Fruit fly (Drosophila melanogaster): Measurements from ENCODE around the gene CG9154.

Gene CG9154

DNA sequence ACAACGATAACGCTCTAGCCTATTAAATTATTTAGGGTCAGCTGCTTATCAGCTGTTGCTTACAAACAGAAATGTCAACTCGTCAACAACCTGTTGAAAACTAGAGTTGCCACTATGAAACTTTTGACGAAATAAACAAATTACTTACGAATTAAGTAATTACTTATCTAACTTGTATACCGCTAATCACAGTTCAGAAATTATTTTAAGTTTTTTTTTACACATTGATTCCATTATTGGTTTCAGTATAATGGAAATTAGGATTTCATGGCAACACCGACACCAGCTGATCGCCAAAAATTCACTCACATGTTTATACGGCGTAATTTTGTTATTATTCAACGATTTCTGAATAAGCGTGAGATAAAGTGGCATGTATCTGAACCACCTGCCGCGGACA lies 32.7 kb downstream of the CG9154 start, which contains the start of the genes CG9117 and CG31643 (continued):
- TF ChIP-seq bab2 (GFP tag; optimal IDR thresholded peaks at IDR 0.05), result peak; percentile 57
- TF ChIP-seq CG7987 (GFP tag; optimal IDR thresholded peaks at IDR 0.05), result no peak
- TF ChIP-seq eyg (GFP tag; optimal IDR thresholded peaks at IDR 0.05), result peak; percentile 42
- peak; percentile 53 for TF ChIP-seq CG12744 (GFP tag; optimal IDR thresholded peaks at IDR 0.05)
- TF ChIP-seq mld (GFP tag; IDR thresholded peaks at IDR 0.05; ENCODE audit: partially characterized antibody), result no peak
- TF ChIP-seq CG10274 (GFP tag; optimal IDR thresholded peaks at IDR 0.05), result no peak
- TF ChIP-seq da (GFP tag; optimal IDR thresholded peaks at IDR 0.05), result no peak
- TF ChIP-seq E2f1 (GFP tag; IDR thresholded peaks at IDR 0.05), result no peak
- peak; percentile 62 for TF ChIP-seq CG13287 (GFP tag; IDR thresholded peaks at IDR 0.05; ENCODE audit: partially characterized antibody)
- no peak for TF ChIP-seq ind (GFP tag; optimal IDR thresholded peaks at IDR 0.05)
- no peak for TF ChIP-seq so (GFP tag; IDR thresholded peaks at IDR 0.05)
- no peak for TF ChIP-seq CG6765 (GFP tag; optimal IDR thresholded peaks at IDR 0.05)
- peak; percentile 60; the same call in 2 of the 3 replicates for TF ChIP-seq CG34224 (GFP tag; IDR thresholded peaks at IDR 0.05; ENCODE audit: partially characterized antibody)
- no peak for TF ChIP-seq Lhr (GFP tag; optimal IDR thresholded peaks at IDR 0.05)
- peak; percentile 9 for TF ChIP-seq fd96Cb (tag; optimal IDR thresholded peaks at IDR 0.05)
- TF ChIP-seq CG11085 (GFP tag; IDR thresholded peaks at IDR 0.05), result no peak
- TF ChIP-seq CG6254 (GFP tag; optimal IDR thresholded peaks at IDR 0.05), result no peak
- TF ChIP-seq Six4 (GFP tag; optimal IDR thresholded peaks at IDR 0.05), result peak; percentile 54
- no peak for TF ChIP-seq CG14667 (GFP tag; IDR thresholded peaks at IDR 0.05)
- no peak for TF ChIP-seq insv (GFP tag; optimal IDR thresholded peaks at IDR 0.05)
- TF ChIP-seq CG42726 (GFP tag; IDR thresholded peaks at IDR 0.05; ENCODE audit: partially characterized antibody), result no peak
- no peak for TF ChIP-seq CG18619 (GFP tag; optimal IDR thresholded peaks at IDR 0.05)
- no peak for TF ChIP-seq CG2129 (GFP tag; IDR thresholded peaks at IDR 0.05; ENCODE audit: partially characterized antibody)
- TF ChIP-seq Xbp1 (GFP tag; optimal IDR thresholded peaks at IDR 0.05), result peak; percentile 68
- TF ChIP-seq CG2120 (GFP tag; optimal IDR thresholded peaks at IDR 0.05), result peak; percentile 85
- TF ChIP-seq bigmax (GFP tag; optimal IDR thresholded peaks at IDR 0.05), result no peak
- TF ChIP-seq zfh2 (GFP tag; optimal IDR thresholded peaks at IDR 0.05), result peak; percentile 68
- TF ChIP-seq CG9876 (GFP tag; optimal IDR thresholded peaks at IDR 0.05), result no peak
- no peak for TF ChIP-seq CG13296 (GFP tag; optimal IDR thresholded peaks at IDR 0.05)
- no peak for TF ChIP-seq Atf3 (GFP tag; optimal IDR thresholded peaks at IDR 0.05)
- peak; percentile 58 for TF ChIP-seq Xrp1 (GFP tag; IDR thresholded peaks at IDR 0.05)
- no peak for TF ChIP-seq Poxn (GFP tag; IDR thresholded peaks at IDR 0.05)
- no peak for TF ChIP-seq CG4328 (GFP tag; optimal IDR thresholded peaks at IDR 0.05)
- TF ChIP-seq CG31388 (GFP tag; optimal IDR thresholded peaks at IDR 0.05), result no peak
- TF ChIP-seq NK7.1 (GFP tag; optimal IDR thresholded peaks at IDR 0.05), result no peak
- no peak for TF ChIP-seq tup (GFP tag; optimal IDR thresholded peaks at IDR 0.05)
- TF ChIP-seq Blimp-1 (GFP tag; optimal IDR thresholded peaks at IDR 0.05), result no peak
- no peak for TF ChIP-seq CG15073 (GFP tag; optimal IDR thresholded peaks at IDR 0.05)
- 0 out of 2 replicates have a peak, but pooled peaks have one; percentile 35 for TF ChIP-seq Awh (GFP tag; IDR thresholded peaks at IDR 0.05)
- no peak for TF ChIP-seq CG31365 (tag; optimal IDR thresholded peaks at IDR 0.05)
- no peak for TF ChIP-seq TFAM (GFP tag; optimal IDR thresholded peaks at IDR 0.05)
- TF ChIP-seq CG11696 (GFP tag; IDR thresholded peaks at IDR 0.05), result no peak
- no peak for TF ChIP-seq CG6175 (GFP tag; IDR thresholded peaks at IDR 0.05)
- TF ChIP-seq ara (GFP tag; IDR thresholded peaks at IDR 0.05), result no peak
- TF ChIP-seq CG5245 (GFP tag; optimal IDR thresholded peaks at IDR 0.05), result peak; percentile 13
- TF ChIP-seq hbn (GFP tag; IDR thresholded peaks at IDR 0.05; ENCODE audit: partially characterized antibody), result peak; percentile 34; the same call in 1 of the 2 replicates
- TF ChIP-seq jigr1 (GFP tag; IDR thresholded peaks at IDR 0.05), result no peak
- TF ChIP-seq NC2β (GFP tag; optimal IDR thresholded peaks at IDR 0.05), result peak; percentile 32
- TF ChIP-seq CG2889 (GFP tag; IDR thresholded peaks at IDR 0.05), result no peak
- TF ChIP-seq Hmx (GFP tag; optimal IDR thresholded peaks at IDR 0.05), result no peak
- TF ChIP-seq CG16813 (GFP tag; IDR thresholded peaks at IDR 0.05; ENCODE audit: partially characterized antibody), result no peak
- no peak for TF ChIP-seq CG8089 (GFP tag; optimal IDR thresholded peaks at IDR 0.05)
